Worm (Caenorhabditis elegans) whole organism, L1 larva: ENCODE data around the gene T04F3.3.
A peak's percentile ranks its signal among the peaks of the same experiment; 100 is the strongest.

Experiments used
- C04F5.9 ChIP-seq: sonication (generic microtip); optimal IDR thresholded peaks from 2 replicates; lab custom pipeline; 2016; ENCODE audit warnings: missing genetic modification characterization, missing compliant biosample characterization
- C16A3.4 ChIP-seq: fragments of 150-350 bp; optimal IDR thresholded peaks from 2 replicates; lab custom pipeline; 2014; ENCODE audit warnings: missing biosample characterization, missing genetic modification characterization
- F16B12.6 ChIP-seq: fragments of 150-350 bp; optimal IDR thresholded peaks from 2 replicates; lab custom pipeline; 2014; ENCODE audit warnings: missing biosample characterization, missing genetic modification characterization
- Y116A8C.19 ChIP-seq: sonication (generic microtip); optimal IDR thresholded peaks from 2 replicates; lab custom pipeline; 2016; ENCODE audit warnings: missing compliant biosample characterization, missing genetic modification characterization, borderline replicate concordance
- ama-1 ChIP-seq: fragments of 150-350 bp; optimal IDR thresholded peaks from 2 replicates; lab custom pipeline; 2014
- ceh-63 ChIP-seq: fragments of 200-800 bp; sonication (Bioruptor generic); optimal IDR thresholded peaks from 2 replicates; lab custom pipeline; 2018; ENCODE audit warnings: mild to moderate bottlenecking, missing genetic modification characterization, missing compliant biosample characterization
- ceh-88 ChIP-seq: fragments of 200-800 bp; sonication (Bioruptor generic); IDR thresholded peaks from 2 replicates; pipeline ENCODE4 v1.3.6; 2022; ENCODE audit warnings: missing genetic modification characterization, missing compliant biosample characterization
- ceh-90 ChIP-seq: sonication (generic microtip); optimal IDR thresholded peaks from 2 replicates; lab custom pipeline; 2016; ENCODE audit warnings: missing genetic modification characterization, missing compliant biosample characterization
- dpl-1 ChIP-seq, 3 experiments: fragments of 150-350 bp in 2 of 3; sonication (generic microtip) in 1 of 3; optimal IDR thresholded peaks; 2 replicates each; lab custom pipeline; 2014 to 2017; ENCODE audit warnings: missing biosample characterization in 3 of 3, missing genetic modification characterization in 3 of 3, missing genetic modification reagents in 3 of 3
- dsc-1 ChIP-seq: sonication (generic microtip); optimal IDR thresholded peaks from 2 replicates; lab custom pipeline; 2016; ENCODE audit warnings: mild to moderate bottlenecking, missing genetic modification characterization, missing compliant biosample characterization
- egl-13 ChIP-seq: sonication (generic microtip); optimal IDR thresholded peaks from 2 replicates; lab custom pipeline; 2016; ENCODE audit warnings: missing genotype, missing genetic modification reagents, missing genetic modification characterization, missing compliant biosample characterization
- elt-2 ChIP-seq: sonication (generic microtip); optimal IDR thresholded peaks from 2 replicates; lab custom pipeline; 2016; ENCODE audit warnings: missing genetic modification characterization, mild to moderate bottlenecking, inconsistent platforms, missing compliant biosample characterization, missing genetic modification reagents
- elt-3 ChIP-seq, 6 experiments: fragments of 150-350 bp in 1 of 6; sonication (generic microtip); optimal IDR thresholded peaks; 2 replicates each; lab custom pipeline; 2017 to 2018; ENCODE audit warnings: missing biosample characterization in 6 of 6, missing genetic modification characterization in 6 of 6, inconsistent platforms in 1 of 6
- ets-5 ChIP-seq: fragments of 200-800 bp; sonication (Bioruptor generic); IDR thresholded peaks from 2 replicates; pipeline ENCODE4 v1.3.6; 2022; ENCODE audit warnings: missing genetic modification characterization, missing compliant biosample characterization
- fkh-4 ChIP-seq: sonication (generic microtip); optimal IDR thresholded peaks from 2 replicates; lab custom pipeline; 2016; ENCODE audit warnings: missing compliant biosample characterization, missing genetic modification characterization, borderline replicate concordance
- fos-1 ChIP-seq: fragments of 150-350 bp; optimal IDR thresholded peaks from 2 replicates; lab custom pipeline; 2014; ENCODE audit warnings: missing biosample characterization, missing genetic modification characterization
- hlh-4 ChIP-seq: sonication (generic microtip); optimal IDR thresholded peaks from 2 replicates; lab custom pipeline; 2016; ENCODE audit warnings: mild to moderate bottlenecking, missing genetic modification characterization, missing compliant biosample characterization
- hpl-2 ChIP-seq: fragments of 150-350 bp; optimal IDR thresholded peaks from 2 replicates; lab custom pipeline; 2014; ENCODE audit warnings: missing biosample characterization, missing genetic modification reagents, missing genetic modification characterization
- irx-1 ChIP-seq: sonication (generic microtip); optimal IDR thresholded peaks from 2 replicates; lab custom pipeline; 2016; ENCODE audit warnings: missing genetic modification characterization, missing compliant biosample characterization
- jun-1 ChIP-seq: fragments of 150-350 bp; optimal IDR thresholded peaks from 2 replicates; lab custom pipeline; 2014; ENCODE audit warnings: missing biosample characterization, missing genetic modification reagents, missing genetic modification characterization
- lin-13 ChIP-seq: fragments of 150-350 bp; optimal IDR thresholded peaks from 2 replicates; lab custom pipeline; 2014; ENCODE audit warnings: missing biosample characterization, missing genetic modification reagents, missing genetic modification characterization
- lin-35 ChIP-seq, 2 experiments: fragments of 150-350 bp; optimal IDR thresholded peaks; 2 replicates each; lab custom pipeline; 2014; ENCODE audit warnings: missing biosample characterization in 2 of 2, missing genetic modification characterization in 2 of 2, missing genetic modification reagents in 2 of 2
- mab-9 ChIP-seq: fragments of 200-800 bp; sonication (Bioruptor generic); IDR thresholded peaks from 2 replicates; pipeline ENCODE4 v1.3.6; 2022; ENCODE audit warnings: missing genetic modification reagents, missing genetic modification characterization, missing compliant biosample characterization
- mef-2 ChIP-seq: fragments of 150-350 bp; optimal IDR thresholded peaks from 2 replicates; lab custom pipeline; 2014; ENCODE audit warnings: missing biosample characterization, missing genetic modification characterization
- mep-1 ChIP-seq: fragments of 150-350 bp; optimal IDR thresholded peaks from 2 replicates; lab custom pipeline; 2014; ENCODE audit warnings: missing biosample characterization, missing genetic modification characterization
- nhr-20 ChIP-seq: sonication (generic microtip); optimal IDR thresholded peaks from 2 replicates; lab custom pipeline; 2016; ENCODE audit warnings: mild to moderate bottlenecking, missing genetic modification characterization, missing compliant biosample characterization
- nhr-28 ChIP-seq: fragments of 150-350 bp; optimal IDR thresholded peaks from 2 replicates; lab custom pipeline; 2014; ENCODE audit warnings: missing biosample characterization, missing genetic modification characterization
- nhr-71 ChIP-seq: sonication (generic microtip); optimal IDR thresholded peaks from 2 replicates; lab custom pipeline; 2016; ENCODE audit warnings: mild to moderate bottlenecking, missing genetic modification characterization, moderate library complexity, missing compliant biosample characterization
- nhr-76 ChIP-seq: sonication (generic microtip); optimal IDR thresholded peaks from 2 replicates; lab custom pipeline; 2017; ENCODE audit warnings: missing biosample characterization, missing genetic modification characterization
- pax-3 ChIP-seq: fragments of 200-800 bp; sonication (Bioruptor generic); optimal IDR thresholded peaks from 2 replicates; lab custom pipeline; 2018; ENCODE audit warnings: mild to moderate bottlenecking, missing genetic modification characterization, moderate library complexity, missing compliant biosample characterization
- pqm-1 ChIP-seq: sonication (generic microtip); optimal IDR thresholded peaks from 3 replicates; lab custom pipeline; 2017; ENCODE audit warnings: missing biosample characterization, missing genetic modification characterization
- rnt-1 ChIP-seq: sonication (generic microtip); optimal IDR thresholded peaks from 2 replicates; lab custom pipeline; 2016; ENCODE audit warnings: mild to moderate bottlenecking, missing genetic modification characterization, moderate library complexity, missing compliant biosample characterization
- skn-1 ChIP-seq: fragments of 150-350 bp; optimal IDR thresholded peaks from 2 replicates; lab custom pipeline; 2014; ENCODE audit warnings: missing biosample characterization, missing genetic modification characterization
- sox-4 ChIP-seq: sonication (generic microtip); optimal IDR thresholded peaks from 2 replicates; lab custom pipeline; 2016; ENCODE audit warnings: missing genetic modification characterization, missing compliant biosample characterization
- sptf-1 ChIP-seq: fragments of 150-350 bp; optimal IDR thresholded peaks from 2 replicates; lab custom pipeline; 2014; ENCODE audit warnings: missing biosample characterization, missing genetic modification characterization
- swsn-7 ChIP-seq: sonication (generic microtip); optimal IDR thresholded peaks from 2 replicates; lab custom pipeline; 2016; ENCODE audit warnings: missing genetic modification characterization, missing compliant biosample characterization
- unc-130 ChIP-seq: fragments of 150-350 bp; optimal IDR thresholded peaks from 2 replicates; lab custom pipeline; 2017; ENCODE audit warnings: missing biosample characterization, missing genetic modification characterization, inconsistent platforms
- unc-30 ChIP-seq: sonication (generic microtip); optimal IDR thresholded peaks from 2 replicates; lab custom pipeline; 2017; ENCODE audit warnings: missing biosample characterization, missing genetic modification characterization
- unc-86 ChIP-seq: sonication (generic microtip); optimal IDR thresholded peaks from 2 replicates; lab custom pipeline; 2016; ENCODE audit warnings: missing genetic modification characterization, missing compliant biosample characterization
- unc-98 ChIP-seq: fragments of 200-800 bp; sonication (Bioruptor generic); IDR thresholded peaks from 2 replicates; pipeline ENCODE4 v1.3.6; 2022; ENCODE audit warnings: missing genetic modification characterization, missing compliant biosample characterization
- xbp-1 ChIP-seq: sonication (generic microtip); optimal IDR thresholded peaks from 2 replicates; lab custom pipeline; 2016; ENCODE audit warnings: missing genetic modification characterization, missing compliant biosample characterization
- zip-4 ChIP-seq: fragments of 200-800 bp; sonication (Bioruptor generic); optimal IDR thresholded peaks from 2 replicates; lab custom pipeline; 2018; ENCODE audit warnings: mild to moderate bottlenecking, missing genetic modification characterization, moderate library complexity, missing compliant biosample characterization
- ztf-11 ChIP-seq, 2 experiments: sonication (generic microtip); optimal IDR thresholded peaks; 2 replicates each; lab custom pipeline; 2016 to 2017; ENCODE audit warnings: missing genetic modification characterization in 2 of 2, missing biosample characterization in 1 of 2, missing compliant biosample characterization in 1 of 2

The T04F3.3 gene

DNA sequence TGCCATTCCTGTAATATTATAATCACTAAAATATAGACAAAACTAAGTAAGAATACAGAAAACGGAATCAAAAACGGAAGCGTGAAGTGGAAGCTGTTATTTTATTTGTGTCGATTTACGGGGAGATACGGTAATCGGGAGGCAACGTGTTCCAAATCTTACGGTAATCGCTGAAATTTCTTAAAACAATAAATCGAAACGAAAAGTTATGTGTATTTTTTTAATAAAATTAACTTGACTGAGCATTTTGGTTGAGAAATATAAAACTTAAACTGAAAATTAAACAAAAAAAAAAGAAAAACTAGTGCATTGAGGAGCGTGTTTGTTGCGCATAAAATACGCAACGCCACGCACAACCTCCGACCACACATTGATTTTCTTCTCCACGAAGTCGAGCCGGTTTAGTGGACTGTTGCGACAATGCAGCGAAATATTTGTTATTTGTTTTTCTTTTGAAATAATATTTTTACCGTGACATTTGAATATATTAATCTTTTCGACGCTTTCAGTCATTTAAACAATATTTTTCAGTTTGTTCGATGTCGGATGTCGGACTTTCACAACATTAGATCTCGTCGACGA, 5.7 kb downstream of the T04F3.3 start, which contains the start of the genes F55A11.1 and syx-5 (continued):
- TF ChIP-seq xbp-1 (tag; lab: Kevin White, UChicago) (peak; percentile 100), nhr-20 (tag; lab: Kevin White, UChicago) (peak; percentile 96), nhr-71 (peak; percentile 97), fos-1 (tag; lab: Kevin White, UChicago) (peak; percentile 68), sox-4 (peak; percentile 95), F16B12.6 (tag; lab: Kevin White, UChicago) (peak; percentile 22), lin-35 (GFP tag; optimal IDR thresholded peaks at IDR 0.05; lab: Kevin White, UChicago) (peak; percentile 78 to 79), ceh-90 (tag; lab: Kevin White, UChicago) (peak; percentile 65), ceh-63 (no peak), nhr-28 (tag; lab: Kevin White, UChicago) (peak; percentile 58), sptf-1 (tag; lab: Kevin White, UChicago) (no peak), unc-86 (peak; percentile 94), C16A3.4 (tag; lab: Kevin White, UChicago) (peak; percentile 50), mef-2 (no peak), mep-1 (tag; lab: Kevin White, UChicago) (peak; percentile 93), dsc-1 (tag; lab: Kevin White, UChicago) (peak; percentile 98), lin-13 (peak; percentile 75), ceh-88 (peak; percentile 88), jun-1 (tag; lab: Kevin White, UChicago) (peak; percentile 74), zip-4 (GFP tag; lab: Kevin White, UChicago) (peak; percentile 92), irx-1 (tag; lab: Kevin White, UChicago) (peak; percentile 98), Y116A8C.19 (tag; lab: Kevin White, UChicago) (no peak), pax-3 (tag; lab: Kevin White, UChicago) (peak; percentile 88), nhr-76 (tag; lab: Kevin White, UChicago) (no peak), pqm-1 (tag; lab: Kevin White, UChicago) (no peak), elt-2 (tag; lab: Kevin White, UChicago) (peak; percentile 83), egl-13 (tag; lab: Kevin White, UChicago) (peak; percentile 90), ama-1 (no peak), dpl-1 (GFP tag; optimal IDR thresholded peaks at IDR 0.05; lab: Kevin White, UChicago) (peak; percentile 70 to 80 (median 78)), unc-130 (tag; lab: Kevin White, UChicago) (peak; percentile 67), swsn-7 (tag; lab: Kevin White, UChicago) (peak; percentile 96), fkh-4 (tag; lab: Kevin White, UChicago) (peak; percentile 82), unc-98 (GFP tag; lab: Robert Waterston, UW) (peak; percentile 42; the same call in 1 of the 2 replicates), ztf-11 (tag; optimal IDR thresholded peaks at IDR 0.05; lab: Kevin White, UChicago) (peak; percentile 15 to 83), rnt-1 (tag; lab: Kevin White, UChicago) (peak; percentile 58), mab-9 (peak; percentile 87), elt-3 (tag; optimal IDR thresholded peaks at IDR 0.05; lab: Kevin White, UChicago) (peak in 2 of 6 experiments; percentile 68 to 86), skn-1 (tag; lab: Kevin White, UChicago) (peak; percentile 34), unc-30 (tag; lab: Kevin White, UChicago) (peak; percentile 28), C04F5.9 (peak; percentile 78), ets-5 (GFP tag; lab: Robert Waterston, UW) (no peak), hlh-4 (tag; lab: Kevin White, UChicago) (no peak)

DNA sequence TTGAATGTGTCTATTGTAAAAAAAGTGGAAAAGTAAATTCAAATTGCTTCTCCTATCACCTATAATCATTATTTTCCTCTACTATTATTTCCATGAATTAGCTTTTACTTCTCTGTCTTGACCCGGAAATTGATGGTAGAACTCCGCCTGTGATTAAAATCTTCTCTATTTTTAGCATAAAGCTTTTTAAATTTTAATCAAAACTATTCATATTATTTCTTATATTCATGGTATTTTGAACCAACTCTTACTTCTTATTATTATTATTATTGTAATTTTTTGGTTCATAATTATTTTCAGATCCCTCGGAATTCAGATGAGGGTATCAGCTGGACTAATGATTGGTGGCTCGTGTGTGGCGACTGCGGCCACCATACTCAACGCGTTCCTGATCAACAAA, 8.3 kb downstream of the T04F3.3 start, which contains the start of gene sel-11:
Gene sel-11 (plus strand): TSS at position 301 of the 400 bp plus-strand sequence.
- no peak for TF ChIP-seq nhr-71
- no peak for TF ChIP-seq lin-35 (GFP tag; optimal IDR thresholded peaks at IDR 0.05; lab: Kevin White, UChicago)
- TF ChIP-seq sptf-1 (tag; lab: Kevin White, UChicago), result no peak
- TF ChIP-seq mep-1 (tag; lab: Kevin White, UChicago), result no peak
- TF ChIP-seq hpl-2 (GFP tag; lab: Kevin White, UChicago), result no peak
